Worm (Caenorhabditis elegans) whole organism, late embryonic: ENCODE results near the gene C06A1.6.
A peak's percentile ranks its signal among the peaks of the same experiment; 100 is the strongest.

Source experiments
- K02D7.2 ChIP-seq: sonication (generic microtip); optimal IDR thresholded peaks from 2 replicates; lab custom pipeline; 2017; ENCODE audit warnings: mild to moderate bottlenecking, missing genetic modification characterization, missing compliant biosample characterization
- K09A11.1 ChIP-seq: sonication (generic microtip); optimal IDR thresholded peaks from 2 replicates; lab custom pipeline; 2017; ENCODE audit warnings: antibody characterized with exemption, mild to moderate bottlenecking, missing genetic modification characterization, missing compliant biosample characterization; ENCODE audit not compliant: insufficient read depth
- T23F11.4 ChIP-seq: fragments of 200-800 bp; sonication (Bioruptor generic); optimal IDR thresholded peaks from 2 replicates; lab custom pipeline; 2018; ENCODE audit warnings: mild to moderate bottlenecking, missing genetic modification characterization, missing compliant biosample characterization
- Y22D7AL.16 ChIP-seq: sonication (generic microtip); optimal IDR thresholded peaks from 2 replicates; lab custom pipeline; 2016; ENCODE audit warnings: missing genetic modification characterization, missing compliant biosample characterization
- ama-1 ChIP-seq: fragments of 150-350 bp; optimal IDR thresholded peaks from 2 replicates; lab custom pipeline; 2014
- ceh-18 ChIP-seq: sonication (generic microtip); optimal IDR thresholded peaks from 2 replicates; lab custom pipeline; 2016; ENCODE audit warnings: missing genetic modification characterization, missing compliant biosample characterization
- ceh-2 ChIP-seq: sonication (generic microtip); optimal IDR thresholded peaks from 2 replicates; lab custom pipeline; 2016; ENCODE audit warnings: missing genotype, missing genetic modification characterization, missing compliant biosample characterization
- ceh-30 ChIP-seq: fragments of 150-350 bp; optimal IDR thresholded peaks from 2 replicates; lab custom pipeline; 2014; ENCODE audit warnings: missing biosample characterization, missing genetic modification characterization
- ceh-6 ChIP-seq: fragments of 200-800 bp; sonication (Bioruptor generic); optimal IDR thresholded peaks from 2 replicates; lab custom pipeline; 2018; ENCODE audit warnings: mild to moderate bottlenecking, missing genetic modification characterization, missing compliant biosample characterization
- ceh-9 ChIP-seq: sonication (generic microtip); optimal IDR thresholded peaks from 2 replicates; lab custom pipeline; 2016; ENCODE audit warnings: mild to moderate bottlenecking, missing genetic modification characterization, inconsistent platforms, missing compliant biosample characterization
- che-1 ChIP-seq: sonication (generic microtip); optimal IDR thresholded peaks from 2 replicates; lab custom pipeline; 2016; ENCODE audit warnings: mild to moderate bottlenecking, missing genetic modification characterization, missing compliant biosample characterization
- dmd-4 ChIP-seq: sonication (generic microtip); optimal IDR thresholded peaks from 2 replicates; lab custom pipeline; 2016; ENCODE audit warnings: borderline replicate concordance, missing genetic modification characterization, missing compliant biosample characterization
- elt-2 ChIP-seq: sonication (generic microtip); optimal IDR thresholded peaks from 2 replicates; lab custom pipeline; 2016; ENCODE audit warnings: missing genetic modification reagents, missing genetic modification characterization, missing compliant biosample characterization
- ets-4 ChIP-seq: sonication (generic microtip); optimal IDR thresholded peaks from 2 replicates; lab custom pipeline; 2016; ENCODE audit warnings: missing genetic modification characterization, missing compliant biosample characterization
- eyg-1 ChIP-seq: sonication (generic microtip); optimal IDR thresholded peaks from 2 replicates; lab custom pipeline; 2016; ENCODE audit warnings: missing genotype, missing genetic modification characterization, missing compliant biosample characterization
- gmeb-2 ChIP-seq: sonication (generic microtip); optimal IDR thresholded peaks from 2 replicates; lab custom pipeline; 2016; ENCODE audit warnings: missing genetic modification characterization, inconsistent platforms, missing compliant biosample characterization
- hlh-30 ChIP-seq: sonication (generic microtip); optimal IDR thresholded peaks from 2 replicates; lab custom pipeline; 2017; ENCODE audit warnings: antibody characterized with exemption, missing genetic modification characterization, missing compliant biosample characterization; ENCODE audit not compliant: insufficient read depth
- hlh-8 ChIP-seq: sonication (generic microtip); optimal IDR thresholded peaks from 2 replicates; lab custom pipeline; 2016; ENCODE audit warnings: missing genotype, missing genetic modification characterization, missing compliant biosample characterization
- nfya-1 ChIP-seq: sonication (generic microtip); optimal IDR thresholded peaks from 2 replicates; lab custom pipeline; 2017; ENCODE audit warnings: missing genetic modification characterization, mild to moderate bottlenecking, missing compliant biosample characterization, antibody characterized with exemption, moderate library complexity
- nhr-232 ChIP-seq: sonication (generic microtip); optimal IDR thresholded peaks from 2 replicates; lab custom pipeline; 2016; ENCODE audit warnings: missing genetic modification characterization, missing compliant biosample characterization
- npax-4 ChIP-seq: sonication (generic microtip); optimal IDR thresholded peaks from 2 replicates; lab custom pipeline; 2016; ENCODE audit warnings: missing genetic modification characterization, missing compliant biosample characterization
- pat-9 ChIP-seq: fragments of 200-800 bp; sonication (Bioruptor generic); optimal IDR thresholded peaks from 2 replicates; lab custom pipeline; 2018; ENCODE audit warnings: mild to moderate bottlenecking, missing genetic modification characterization, moderate library complexity, missing compliant biosample characterization
- pha-4 ChIP-seq: fragments of 150-350 bp; optimal IDR thresholded peaks from 2 replicates; lab custom pipeline; 2018; ENCODE audit warnings: missing biosample characterization, missing genetic modification reagents, missing genetic modification characterization
- ref-2 ChIP-seq: sonication (generic microtip); optimal IDR thresholded peaks from 2 replicates; lab custom pipeline; 2016; ENCODE audit warnings: missing genetic modification characterization, missing compliant biosample characterization
- rnt-1 ChIP-seq: sonication (generic microtip); optimal IDR thresholded peaks from 2 replicates; lab custom pipeline; 2016; ENCODE audit warnings: missing genetic modification characterization, missing compliant biosample characterization
- sdc-2 ChIP-seq: sonication (generic microtip); optimal IDR thresholded peaks from 2 replicates; lab custom pipeline; 2016; ENCODE audit warnings: missing genotype, missing genetic modification characterization, missing compliant biosample characterization
- sox-2 ChIP-seq: fragments of 200-800 bp; sonication (Bioruptor generic); IDR thresholded peaks from 2 replicates; pipeline ENCODE4 v1.3.6; 2022; ENCODE audit warnings: missing genetic modification reagents, missing genetic modification characterization, missing compliant biosample characterization
- sox-4 ChIP-seq: sonication (generic microtip); optimal IDR thresholded peaks from 2 replicates; lab custom pipeline; 2017; ENCODE audit warnings: mild to moderate bottlenecking, missing genetic modification characterization, inconsistent platforms, missing compliant biosample characterization
- tbx-2 ChIP-seq: sonication (generic microtip); optimal IDR thresholded peaks from 2 replicates; lab custom pipeline; 2016; ENCODE audit warnings: missing genetic modification characterization, missing compliant biosample characterization
- ttx-3 ChIP-seq: sonication (generic microtip); optimal IDR thresholded peaks from 2 replicates; lab custom pipeline; 2016; ENCODE audit warnings: missing genetic modification reagents, missing genetic modification characterization, missing compliant biosample characterization
- unc-55 ChIP-seq: sonication (generic microtip); optimal IDR thresholded peaks from 2 replicates; lab custom pipeline; 2017; ENCODE audit warnings: missing biosample characterization, missing genetic modification reagents, missing genetic modification characterization

Gene C06A1.6

ce11 chrII:10557206-10557574, 7.3 kb downstream of the C06A1.6 start:
- no peak for TF ChIP-seq pha-4 (tag; lab: Kevin White, UChicago)
- peak; percentile 43 for TF ChIP-seq hlh-30 (tag; lab: Kevin White, UChicago)
- TF ChIP-seq nhr-232 (tag; lab: Kevin White, UChicago) = no peak

- TF ChIP-seq K09A11.1 (no peak), elt-2 (tag; lab: Kevin White, UChicago) (peak; percentile 25), Y22D7AL.16 (tag; lab: Kevin White, UChicago) (no peak), ceh-30 (tag; lab: Kevin White, UChicago) (no peak), ceh-9 (tag; lab: Kevin White, UChicago) (no peak), npax-4 (tag; lab: Kevin White, UChicago) (no peak)
These were observed 7.8 kb downstream of the C06A1.6 start for ce11 chrII:10556550-10557205.

ce11 chrII:10555484-10556075, 8.9 kb downstream of the C06A1.6 start:
- TF ChIP-seq T23F11.4 (GFP tag; lab: Kevin White, UChicago) (no peak), ceh-18 (tag; lab: Kevin White, UChicago) (peak; percentile 55), tbx-2 (peak; percentile 43), ref-2 (peak; percentile 12), nfya-1 (peak; percentile 4), unc-55 (GFP tag; lab: Kevin White, UChicago) (peak; percentile 92)

DNA sequence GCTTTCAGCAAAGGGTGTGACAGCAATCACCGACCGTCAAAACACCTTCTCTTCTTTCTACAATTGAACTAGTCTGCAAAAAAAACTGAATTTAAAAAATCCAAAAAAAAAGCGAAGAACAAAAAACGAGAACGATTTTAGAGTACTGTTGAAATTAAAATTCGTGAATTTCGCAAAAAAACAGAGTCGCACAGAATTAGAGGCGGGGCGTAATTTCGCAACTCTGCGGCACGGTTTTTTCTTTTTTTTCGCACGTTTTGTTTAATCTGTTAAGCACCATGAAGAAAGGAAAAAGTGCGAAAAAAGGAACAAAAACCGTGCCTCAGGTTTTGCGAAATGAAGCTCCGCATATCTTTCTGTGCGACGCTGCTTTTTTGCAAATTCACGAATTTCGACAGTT, 9.5 kb downstream of the C06A1.6 start, which contains the start of gene mnk-1:
mnk-1 (minus strand) TSS at position 73 of the 400 bp plus-strand sequence.
- TF ChIP-seq ceh-30 (tag; lab: Kevin White, UChicago) (no peak), ama-1 (lab: Kevin White, UChicago) (no peak), gmeb-2 (tag; lab: Kevin White, UChicago) (no peak), pat-9 (tag; lab: Kevin White, UChicago) (no peak), nhr-232 (tag; lab: Kevin White, UChicago) (no peak), dmd-4 (tag; lab: Kevin White, UChicago) (no peak), Y22D7AL.16 (tag; lab: Kevin White, UChicago) (no peak), ets-4 (tag; lab: Kevin White, UChicago) (no peak), eyg-1 (tag; lab: Kevin White, UChicago) (no peak), nfya-1 (no peak), tbx-2 (no peak), che-1 (tag; lab: Kevin White, UChicago) (no peak), ceh-2 (no peak), hlh-8 (no peak), ttx-3 (tag; lab: Kevin White, UChicago) (no peak), ceh-6 (GFP tag; lab: Kevin White, UChicago) (no peak), K02D7.2 (tag; lab: Kevin White, UChicago) (no peak), sdc-2 (tag; lab: Kevin White, UChicago) (no peak)
- TF ChIP-seq, all 69 proteins: peak for 0

ce11 chrII:10554046-10554399, 10.5 kb downstream of the C06A1.6 start:
- TF ChIP-seq unc-55 (GFP tag; lab: Kevin White, UChicago) (peak; percentile 10), npax-4 (tag; lab: Kevin White, UChicago) (no peak), hlh-30 (tag; lab: Kevin White, UChicago) (peak; percentile 64)

DNA sequence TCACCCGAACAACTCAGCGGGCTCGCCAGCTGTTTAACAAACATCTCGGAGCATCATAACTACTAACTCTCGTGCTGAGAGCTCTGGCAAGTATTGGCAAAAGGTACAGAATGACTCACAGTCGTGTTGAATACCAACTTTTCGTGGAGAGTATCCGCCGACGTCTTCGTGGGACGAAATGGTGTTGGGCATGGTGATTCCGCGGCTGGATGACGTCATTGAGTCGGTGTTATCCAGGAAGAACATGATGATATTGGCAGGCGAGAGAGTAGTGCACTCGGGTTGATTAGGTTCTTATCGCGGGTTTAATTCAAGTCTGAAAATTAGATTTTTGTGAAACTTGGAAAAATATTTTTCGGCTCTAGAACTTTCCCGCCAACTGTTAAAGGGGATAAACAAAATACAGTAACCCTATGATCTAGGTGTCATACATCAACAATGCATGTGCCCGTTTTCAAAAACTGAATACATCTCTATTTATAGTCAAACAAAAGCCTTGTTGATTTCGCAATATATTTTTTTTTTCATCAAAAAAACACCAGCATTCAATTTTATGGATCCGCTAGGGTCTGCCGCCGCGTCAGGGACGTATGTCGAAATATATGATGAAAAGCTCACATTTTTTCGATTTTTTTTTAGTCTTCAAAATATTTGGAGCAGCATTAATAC, 11.0 kb downstream of the C06A1.6 start:
- TF ChIP-seq nfya-1 = no peak
- TF ChIP-seq ets-4 (tag; lab: Kevin White, UChicago) = no peak
- TF ChIP-seq rnt-1 (tag; lab: Kevin White, UChicago) = no peak
- no peak for TF ChIP-seq npax-4 (tag; lab: Kevin White, UChicago)
- TF ChIP-seq K02D7.2 (tag; lab: Kevin White, UChicago) = no peak
- no peak for TF ChIP-seq T23F11.4 (GFP tag; lab: Kevin White, UChicago)
- TF ChIP-seq hlh-8 = no peak
- TF ChIP-seq sox-2 = no peak
- no peak for TF ChIP-seq sox-4 (tag; lab: Kevin White, UChicago)
- no peak for TF ChIP-seq ceh-2
